In the genomic region with DNA sequence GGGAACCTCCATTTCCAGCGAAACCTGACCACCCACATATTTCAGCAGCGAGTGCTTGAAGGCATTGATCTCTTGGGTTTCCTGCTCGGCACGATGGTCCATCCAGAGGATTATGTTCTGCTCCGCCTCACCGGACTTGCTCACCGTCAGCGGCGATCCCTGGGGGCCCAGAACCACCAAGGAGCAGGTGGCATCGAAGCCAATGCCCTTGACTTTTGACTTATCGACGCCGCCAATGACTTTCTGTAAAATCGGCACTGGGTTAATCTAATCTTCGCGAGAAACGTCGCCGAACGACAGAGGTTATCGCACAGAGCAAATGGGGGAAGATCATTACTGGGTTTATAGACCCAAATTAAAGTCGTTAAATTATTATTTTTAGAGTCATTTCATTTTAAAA, we compare ENCODE assay signal across 2 fruit fly cellular contexts.
TF ChIP-seq lines count a peak whose summit lies in the region.

No protein-coding gene starts in this region.

- TF ChIP-seq CTCF in whole organism, embryonic (GFP tag; optimal IDR thresholded peaks at IDR 0.05; lab: Kevin White, UChicago) = no peak

TF ChIP-seq in whole organism, embryonic, 481 proteins besides CTCF, POLR2A, EP300 and RAD21:
- TF ChIP-seq Hr78 (GFP tag; optimal IDR thresholded peaks at IDR 0.05; lab: Kevin White, UChicago) = peak in 1 of 2 experiments; percentile 13
- TF ChIP-seq dpn (GFP tag; optimal IDR thresholded peaks at IDR 0.05; lab: Kevin White, UChicago) = no peak
- 0 out of 2 replicates have a peak, but pooled peaks have one; percentile 7 for TF ChIP-seq CG11696 (GFP tag; IDR thresholded peaks at IDR 0.05; lab: Robert Waterston, UW)
- TF ChIP-seq Poxn (GFP tag; IDR thresholded peaks at IDR 0.05; lab: Robert Waterston, UW) = no peak

TF ChIP-seq in whole organism, prepupa, 60 proteins besides CTCF, POLR2A, EP300 and RAD21:
- TF ChIP-seq svp (GFP tag; lab: Kevin White, UChicago) = peak; percentile 91
- TF ChIP-seq CG3032 (tag; optimal IDR thresholded peaks at IDR 0.05; lab: Kevin White, UChicago) = no peak
- TF ChIP-seq esn (GFP tag; optimal IDR thresholded peaks at IDR 0.05; lab: Kevin White, UChicago) = no peak
- TF ChIP-seq Eip78C (GFP tag; lab: Kevin White, UChicago) = no peak
- TF ChIP-seq CG6163 (GFP tag; IDR thresholded peaks at IDR 0.05; lab: Robert Waterston, UW) = no peak
